Worm (Caenorhabditis elegans): ENCODE data around the gene irld-67.

- TF ChIP-seq F49E8.2 (tag; optimal IDR thresholded peaks at IDR 0.05; ENCODE audit: borderline replicate concordance), result no peak
- TF ChIP-seq spr-1 (tag; optimal IDR thresholded peaks at IDR 0.05), result no peak
- no peak for TF ChIP-seq jun-1 (tag; optimal IDR thresholded peaks at IDR 0.05)
- TF ChIP-seq snpc-4 (tag; optimal IDR thresholded peaks at IDR 0.05), result no peak
- no peak for TF ChIP-seq lsy-2 (tag; optimal IDR thresholded peaks at IDR 0.05)
- TF ChIP-seq hlh-11 (tag; optimal IDR thresholded peaks at IDR 0.05), result no peak
- no peak for TF ChIP-seq dpl-1 (GFP tag; optimal IDR thresholded peaks at IDR 0.05)
- no peak for TF ChIP-seq nhr-76 (tag; optimal IDR thresholded peaks at IDR 0.05)
- no peak for TF ChIP-seq Y105C5A.15 (GFP tag; IDR thresholded peaks at IDR 0.05)
- TF ChIP-seq nhr-237 (tag; optimal IDR thresholded peaks at IDR 0.05), result no peak
- no peak for TF ChIP-seq lir-3 (tag; optimal IDR thresholded peaks at IDR 0.05)
- TF ChIP-seq mdl-1 (tag; optimal IDR thresholded peaks at IDR 0.05), result no peak
Observed at ce11 chrII:2948614-2949013, 14.4 kb upstream of the irld-67 start.
